Worm (Caenorhabditis elegans): ENCODE results near the gene rab-30.

DNA sequence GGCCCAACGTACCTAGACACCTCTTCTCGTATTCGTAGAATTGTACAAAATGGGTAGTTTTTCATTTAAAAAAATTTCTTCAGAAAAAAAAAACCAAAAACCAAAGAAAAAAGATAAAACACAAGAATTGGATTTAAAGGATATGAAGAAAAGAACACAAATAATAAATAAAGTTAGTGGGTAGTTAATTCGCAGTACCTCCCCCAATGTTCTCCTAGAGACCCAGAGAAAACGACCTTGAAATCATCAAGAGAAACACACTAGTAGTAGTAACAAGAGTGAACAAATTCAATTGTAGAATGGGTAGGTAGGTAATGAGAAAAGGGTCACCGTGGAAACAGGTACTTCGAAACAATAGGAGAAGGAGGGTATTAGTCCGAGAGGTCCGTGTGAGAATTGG lies 17.4 kb downstream of the rab-30 start:
- TF ChIP-seq madf-8 (GFP tag; conservative IDR thresholded peaks at IDR 0.05) (no peak), ekl-4 (GFP tag; IDR thresholded peaks at IDR 0.05) (no peak), ama-1 (optimal IDR thresholded peaks at IDR 0.05) (no peak), ama-1 (GFP tag; optimal IDR thresholded peaks at IDR 0.05) (no peak), nfya-2 (GFP tag; IDR thresholded peaks at IDR 0.05) (no peak)

Measured in whole organism, young adult.